Fruit fly (Drosophila melanogaster): Measurements from ENCODE around the gene Gr28a.

DNA sequence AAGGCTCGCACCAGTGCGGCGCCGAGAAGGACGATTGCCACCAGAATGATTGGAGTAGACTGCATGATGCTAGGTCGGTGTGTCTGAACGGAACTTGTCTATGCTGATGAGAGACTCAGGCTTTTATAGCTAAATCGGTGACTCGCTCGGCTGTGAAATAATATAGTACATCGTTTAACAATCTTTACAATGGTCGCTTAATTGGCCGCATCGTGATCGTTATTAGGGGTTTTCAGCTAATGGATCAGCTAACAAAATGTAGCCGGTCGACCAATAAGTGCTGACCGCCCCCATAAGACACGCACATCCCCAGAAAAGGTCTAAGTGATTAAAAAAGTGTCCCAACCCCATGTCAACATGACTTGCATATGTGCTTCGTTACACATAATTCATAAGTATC lies 43.3 kb upstream of the Gr28a start, which contains the start of gene Obp28a:
- TF ChIP-seq pad (GFP tag; optimal IDR thresholded peaks at IDR 0.05) (no peak), kay (GFP tag; ENCODE audit: borderline replicate concordance) (no peak), CG1620 (GFP tag; optimal IDR thresholded peaks at IDR 0.05) (no peak), CG7045 (GFP tag; optimal IDR thresholded peaks at IDR 0.05) (no peak), cnc (optimal IDR thresholded peaks at IDR 0.05) (no peak), tj (GFP tag; optimal IDR thresholded peaks at IDR 0.05) (no peak), ovo (GFP tag; optimal IDR thresholded peaks at IDR 0.05) (no peak), bab1 (GFP tag; optimal IDR thresholded peaks at IDR 0.05) (no peak)
